Fruit fly (Drosophila melanogaster): ENCODE data around the gene CG2061.

CG2061 gene

dm6 chrX:11123561-11123960, 31.3 kb downstream of the CG2061 start:
- TF ChIP-seq cg (GFP tag; optimal IDR thresholded peaks at IDR 0.05), result peak; percentile 60
- peak; percentile 50 for TF ChIP-seq CG15479 (GFP tag; optimal IDR thresholded peaks at IDR 0.05)
- TF ChIP-seq CG31365 (tag; optimal IDR thresholded peaks at IDR 0.05), result peak; percentile 97
- no peak for TF ChIP-seq tup (GFP tag; optimal IDR thresholded peaks at IDR 0.05)
- TF ChIP-seq chinmo (GFP tag; IDR thresholded peaks at IDR 0.05; ENCODE audit: partially characterized antibody), result 0 out of 4 replicates have a peak, but pooled peaks have one; percentile 6
- TF ChIP-seq CG8924 (tag; optimal IDR thresholded peaks at IDR 0.05), result peak; percentile 28
- peak in 1 of 2 experiments; percentile 9 for TF ChIP-seq Dfd (GFP tag; optimal IDR thresholded peaks at IDR 0.05)
- TF ChIP-seq insv (GFP tag; optimal IDR thresholded peaks at IDR 0.05), result peak in 1 of 2 experiments; percentile 76
- TF ChIP-seq CG10959 (GFP tag; IDR thresholded peaks at IDR 0.05), result no peak
- peak; percentile 45 for TF ChIP-seq CG18011 (GFP tag; optimal IDR thresholded peaks at IDR 0.05)
- TF ChIP-seq HHEX (GFP tag; optimal IDR thresholded peaks at IDR 0.05), result no peak
- peak; percentile 90 for TF ChIP-seq Elba2 (GFP tag; optimal IDR thresholded peaks at IDR 0.05)
- peak in 1 of 2 experiments; percentile 76 for TF ChIP-seq Pdp1 (GFP tag; optimal IDR thresholded peaks at IDR 0.05)
- peak; percentile 42 for TF ChIP-seq Med (GFP tag)

dm6 chrX:11124126-11124748, 31.9 kb downstream of the CG2061 start, which contains the start of gene CG11122:
CG11122 (minus strand) TSS chrX:11124726.
- TF ChIP-seq CG10321 (GFP tag; IDR thresholded peaks at IDR 0.05) (peak; percentile 39; the same call in 1 of the 2 replicates), nom (GFP tag; optimal IDR thresholded peaks at IDR 0.05) (peak; percentile 50), cg (GFP tag; optimal IDR thresholded peaks at IDR 0.05) (peak; percentile 66), jumu (GFP tag; optimal IDR thresholded peaks at IDR 0.05) (no peak), H2.0 (GFP tag; IDR thresholded peaks at IDR 0.05) (no peak), onecut (GFP tag; IDR thresholded peaks at IDR 0.05) (peak; percentile 87), Adf1 (GFP tag; IDR thresholded peaks at IDR 0.05) (peak; percentile 10; the same call in 1 of the 2 replicates), MBD-R2 (GFP tag; IDR thresholded peaks at IDR 0.05) (0 out of 2 replicates have a peak, but pooled peaks have one; percentile 26), Scr (GFP tag; IDR thresholded peaks at IDR 0.05; ENCODE audit: partially characterized antibody) (no peak), Hey (tag; optimal IDR thresholded peaks at IDR 0.05) (no peak), CG11085 (GFP tag; IDR thresholded peaks at IDR 0.05) (no peak), crol (GFP tag; IDR thresholded peaks at IDR 0.05) (peak; percentile 91), Deaf1 (tag; optimal IDR thresholded peaks at IDR 0.05) (peak; percentile 64), CG10274 (GFP tag; optimal IDR thresholded peaks at IDR 0.05) (no peak), CG9609 (GFP tag; optimal IDR thresholded peaks at IDR 0.05) (no peak), Dref (GFP tag; IDR thresholded peaks at IDR 0.05) (peak; percentile 69), phol (tag; optimal IDR thresholded peaks at IDR 0.05) (peak; percentile 58), Sox102F (GFP tag; optimal IDR thresholded peaks at IDR 0.05) (no peak), MESR4 (GFP tag; optimal IDR thresholded peaks at IDR 0.05) (peak; percentile 49), Bgb (GFP tag; IDR thresholded peaks at IDR 0.05; ENCODE audit: partially characterized antibody) (peak; percentile 74), pho (GFP tag; optimal IDR thresholded peaks at IDR 0.05) (no peak), schlank (tag; optimal IDR thresholded peaks at IDR 0.05) (no peak), Elba2 (GFP tag; optimal IDR thresholded peaks at IDR 0.05) (peak; percentile 84), bab2 (GFP tag; optimal IDR thresholded peaks at IDR 0.05) (no peak), GATAe (GFP tag; conservative IDR thresholded peaks at IDR 0.05) (no peak), dati (GFP tag; IDR thresholded peaks at IDR 0.05) (no peak), Bteb2 (GFP tag; optimal IDR thresholded peaks at IDR 0.05) (no peak), bbx (GFP tag; IDR thresholded peaks at IDR 0.05; ENCODE audit: partially characterized antibody) (peak; percentile 25), kay (GFP tag; optimal IDR thresholded peaks at IDR 0.05) (no peak), pros (GFP tag; optimal IDR thresholded peaks at IDR 0.05) (no peak)

All from whole organism, embryonic.